Worm (Caenorhabditis elegans): Measurements from ENCODE around the gene C35B1.9.

C35B1.9 gene

DNA sequence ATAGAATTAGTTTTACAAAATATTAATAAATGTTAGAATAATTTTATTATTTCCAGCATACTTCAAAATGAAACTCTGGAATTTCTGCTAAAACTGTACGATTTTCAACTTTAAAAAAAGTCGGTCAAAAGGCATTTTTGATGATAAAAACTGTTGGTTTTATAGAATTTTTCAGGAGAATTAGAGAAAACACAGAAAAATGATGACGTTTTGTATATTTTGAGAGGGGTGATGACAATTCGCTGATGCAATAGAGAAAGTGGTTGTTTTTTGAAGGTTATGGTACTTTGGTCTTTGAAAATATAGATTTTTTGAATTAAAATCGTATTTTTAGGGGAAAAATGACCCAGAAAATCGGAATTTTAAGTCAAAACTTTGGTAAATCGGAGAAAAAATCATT, 4.3 kb upstream of the C35B1.9 start:
- TF ChIP-seq hmbx-1 (tag; optimal IDR thresholded peaks at IDR 0.05), result no peak
- no peak for TF ChIP-seq flt-1 (GFP tag; IDR thresholded peaks at IDR 0.05)
- no peak for TF ChIP-seq ceh-36 (tag; optimal IDR thresholded peaks at IDR 0.05)
- TF ChIP-seq ceh-13 (GFP tag; optimal IDR thresholded peaks at IDR 0.05), result no peak
- TF ChIP-seq aly-1 (tag; optimal IDR thresholded peaks at IDR 0.05), result no peak
- TF ChIP-seq F13C5.2 (tag; optimal IDR thresholded peaks at IDR 0.05), result no peak
- no peak for TF ChIP-seq hnd-1 (tag; optimal IDR thresholded peaks at IDR 0.05)
- TF ChIP-seq ama-1 (optimal IDR thresholded peaks at IDR 0.05), result no peak
- TF ChIP-seq hmg-4 (GFP tag; optimal IDR thresholded peaks at IDR 0.05), result no peak

DNA sequence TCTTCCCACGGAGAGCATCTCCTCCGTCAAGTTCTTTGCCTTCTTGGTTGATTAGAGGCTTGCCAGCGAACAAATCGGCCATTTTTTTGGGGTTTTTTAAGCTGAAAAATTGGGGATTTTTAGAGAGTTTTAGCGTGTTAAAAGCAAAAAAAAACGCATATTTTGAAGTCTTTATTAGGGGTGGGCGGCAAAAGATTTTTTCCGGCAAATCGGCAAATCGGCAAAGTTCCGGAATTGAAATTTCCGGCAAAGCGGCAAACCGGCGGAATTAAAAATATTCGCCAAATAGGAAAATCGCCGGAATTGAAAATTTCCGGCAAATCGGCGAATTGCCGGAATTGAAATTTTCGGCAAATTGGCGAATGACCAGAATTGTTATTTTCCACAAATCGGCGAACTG, 3.4 kb upstream of the C35B1.9 start, which contains the start of gene C35B1.5:
Gene C35B1.5, minus strand, starts transcription at position 101 of the 400 bp plus-strand sequence.
- TF ChIP-seq tra-4 (tag; optimal IDR thresholded peaks at IDR 0.05) (no peak), ets-7 (tag; optimal IDR thresholded peaks at IDR 0.05) (no peak), hmbx-1 (tag; optimal IDR thresholded peaks at IDR 0.05) (no peak), hmg-4 (GFP tag; optimal IDR thresholded peaks at IDR 0.05) (no peak), ama-1 (optimal IDR thresholded peaks at IDR 0.05) (no peak), pes-1 (GFP tag; IDR thresholded peaks at IDR 0.05) (no peak), tbx-11 (GFP tag; IDR thresholded peaks at IDR 0.05) (no peak), scrt-1 (GFP tag; IDR thresholded peaks at IDR 0.05) (no peak), flt-1 (GFP tag; IDR thresholded peaks at IDR 0.05) (no peak), F13C5.2 (tag; optimal IDR thresholded peaks at IDR 0.05) (no peak), hnd-1 (tag; optimal IDR thresholded peaks at IDR 0.05) (no peak)

DNA sequence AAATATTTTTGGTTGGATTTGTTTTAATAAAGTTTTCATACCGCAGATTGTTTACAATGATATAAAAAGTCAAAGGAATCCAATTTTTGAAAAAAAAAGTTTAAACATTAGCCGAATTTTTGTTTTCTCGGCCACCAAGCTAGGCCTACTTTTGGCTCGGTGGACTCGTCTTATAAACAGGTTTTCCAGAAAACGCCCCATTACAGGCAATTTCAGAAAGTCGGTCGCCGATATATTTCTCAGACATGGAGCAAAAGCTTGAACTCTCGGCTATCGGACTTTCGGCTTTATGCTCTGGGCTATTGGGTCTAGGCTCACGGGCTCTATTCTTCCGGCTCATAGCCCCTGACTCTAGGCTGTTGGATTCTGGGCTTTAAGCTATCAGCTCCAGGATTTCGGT, 2.3 kb upstream of the C35B1.9 start:
- TF ChIP-seq F13C5.2 (tag; optimal IDR thresholded peaks at IDR 0.05) (no peak), aly-1 (tag; optimal IDR thresholded peaks at IDR 0.05) (no peak), hnd-1 (tag; optimal IDR thresholded peaks at IDR 0.05) (no peak), hmbx-1 (tag; optimal IDR thresholded peaks at IDR 0.05) (no peak), flt-1 (GFP tag; IDR thresholded peaks at IDR 0.05) (no peak), ceh-36 (tag; optimal IDR thresholded peaks at IDR 0.05) (no peak), B0310.2 (tag; optimal IDR thresholded peaks at IDR 0.05) (no peak), tbx-11 (GFP tag; IDR thresholded peaks at IDR 0.05) (no peak), scrt-1 (GFP tag; IDR thresholded peaks at IDR 0.05) (no peak)

DNA sequence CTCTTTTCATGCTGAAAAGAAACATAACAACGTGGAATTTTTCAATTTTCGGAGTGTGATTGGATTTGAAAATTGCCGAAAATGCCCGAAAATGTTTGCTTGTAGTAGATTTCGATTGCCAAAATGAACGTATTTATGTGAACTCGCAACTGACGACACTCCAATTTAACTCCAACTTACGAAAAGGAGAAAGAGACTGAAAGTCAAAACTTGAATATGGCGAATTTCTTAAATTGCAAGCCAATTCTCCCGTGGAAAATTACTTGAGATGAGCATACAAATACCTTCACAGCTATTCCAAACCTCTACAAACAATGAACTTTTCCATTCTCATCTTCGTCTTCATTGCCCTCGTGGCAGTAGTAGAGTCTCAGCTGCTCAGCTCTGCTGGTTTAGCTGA, 1.9 kb upstream of the C35B1.9 start:
- no peak for TF ChIP-seq aly-1 (tag; optimal IDR thresholded peaks at IDR 0.05)
- TF ChIP-seq hnd-1 (tag; optimal IDR thresholded peaks at IDR 0.05), result no peak
- TF ChIP-seq sea-1 (GFP tag; conservative IDR thresholded peaks at IDR 0.05), result no peak
- TF ChIP-seq flt-1 (GFP tag; IDR thresholded peaks at IDR 0.05), result no peak
- no peak for TF ChIP-seq scrt-1 (GFP tag; IDR thresholded peaks at IDR 0.05)
- TF ChIP-seq ama-1 (optimal IDR thresholded peaks at IDR 0.05), result no peak

DNA sequence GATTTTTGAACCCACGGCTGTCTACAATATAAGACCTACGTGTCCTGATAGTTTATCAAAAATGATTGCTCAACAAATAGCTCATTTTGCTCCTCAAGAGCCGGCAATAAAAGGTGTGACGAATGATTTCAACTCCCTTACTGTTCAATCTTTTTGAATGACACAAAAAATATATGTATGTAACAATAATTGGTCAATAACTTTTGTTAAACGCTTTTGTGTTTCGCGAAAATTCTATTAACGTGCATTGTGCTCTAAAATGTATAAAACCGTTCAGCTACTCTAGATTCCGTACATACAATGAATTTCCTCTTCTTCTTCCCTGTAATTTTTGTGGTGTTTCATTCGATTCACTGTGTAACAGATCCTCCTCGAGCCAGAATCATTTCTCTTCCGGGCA, 1.2 kb downstream of the C35B1.9 start, which contains the start of gene C35B1.4:
Gene C35B1.4, plus strand, starts transcription at position 301 of the 400 bp plus-strand sequence.
- TF ChIP-seq tra-4 (tag; optimal IDR thresholded peaks at IDR 0.05) (no peak), sea-1 (GFP tag; conservative IDR thresholded peaks at IDR 0.05) (no peak), scrt-1 (GFP tag; IDR thresholded peaks at IDR 0.05) (no peak), ceh-13 (GFP tag; optimal IDR thresholded peaks at IDR 0.05) (no peak), hmbx-1 (tag; optimal IDR thresholded peaks at IDR 0.05) (no peak), hmg-4 (GFP tag; optimal IDR thresholded peaks at IDR 0.05) (no peak), flt-1 (GFP tag; IDR thresholded peaks at IDR 0.05) (no peak), pes-1 (GFP tag; IDR thresholded peaks at IDR 0.05) (no peak), ama-1 (optimal IDR thresholded peaks at IDR 0.05) (no peak), tbx-37 (GFP tag; conservative IDR thresholded peaks at IDR 0.05) (no peak), F13C5.2 (tag; optimal IDR thresholded peaks at IDR 0.05) (no peak), B0310.2 (tag; optimal IDR thresholded peaks at IDR 0.05) (no peak), ets-7 (tag; optimal IDR thresholded peaks at IDR 0.05) (no peak), tbx-11 (GFP tag; IDR thresholded peaks at IDR 0.05) (no peak), aly-1 (tag; optimal IDR thresholded peaks at IDR 0.05) (no peak), ceh-36 (tag; optimal IDR thresholded peaks at IDR 0.05) (no peak), hnd-1 (tag; optimal IDR thresholded peaks at IDR 0.05) (no peak)

DNA sequence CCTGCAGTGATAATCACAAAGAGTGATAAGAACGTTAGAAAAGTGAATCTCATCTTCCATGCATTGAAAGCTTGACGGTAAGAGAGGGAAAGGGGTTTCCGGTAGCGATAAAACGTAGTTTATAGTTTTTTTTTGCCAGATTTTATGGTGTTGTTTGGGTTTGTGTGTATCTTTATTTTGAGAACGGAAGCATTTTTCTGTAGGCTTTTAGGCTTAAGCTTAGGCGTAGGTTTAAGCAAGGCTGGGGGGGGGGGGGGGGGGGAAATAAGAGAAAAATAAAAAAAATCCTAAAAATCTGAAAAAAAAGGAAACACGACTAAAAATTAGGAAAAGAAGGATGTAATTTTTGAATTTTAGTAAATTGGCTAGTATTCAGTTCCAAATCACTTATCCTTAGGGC, 1.8 kb downstream of the C35B1.9 start, which contains the start of gene C35B1.8:
Gene C35B1.8, minus strand, starts transcription at position 101 of the 400 bp plus-strand sequence.
- no peak for TF ChIP-seq tbx-37 (GFP tag; conservative IDR thresholded peaks at IDR 0.05)
- no peak for TF ChIP-seq aly-1 (tag; optimal IDR thresholded peaks at IDR 0.05)
- no peak for TF ChIP-seq ama-1 (optimal IDR thresholded peaks at IDR 0.05)
- no peak for TF ChIP-seq F13C5.2 (tag; optimal IDR thresholded peaks at IDR 0.05)
- no peak for TF ChIP-seq pes-1 (GFP tag; IDR thresholded peaks at IDR 0.05)
- no peak for TF ChIP-seq hnd-1 (tag; optimal IDR thresholded peaks at IDR 0.05)
- no peak for TF ChIP-seq B0310.2 (tag; optimal IDR thresholded peaks at IDR 0.05)
- TF ChIP-seq tra-4 (tag; optimal IDR thresholded peaks at IDR 0.05), result no peak

DNA sequence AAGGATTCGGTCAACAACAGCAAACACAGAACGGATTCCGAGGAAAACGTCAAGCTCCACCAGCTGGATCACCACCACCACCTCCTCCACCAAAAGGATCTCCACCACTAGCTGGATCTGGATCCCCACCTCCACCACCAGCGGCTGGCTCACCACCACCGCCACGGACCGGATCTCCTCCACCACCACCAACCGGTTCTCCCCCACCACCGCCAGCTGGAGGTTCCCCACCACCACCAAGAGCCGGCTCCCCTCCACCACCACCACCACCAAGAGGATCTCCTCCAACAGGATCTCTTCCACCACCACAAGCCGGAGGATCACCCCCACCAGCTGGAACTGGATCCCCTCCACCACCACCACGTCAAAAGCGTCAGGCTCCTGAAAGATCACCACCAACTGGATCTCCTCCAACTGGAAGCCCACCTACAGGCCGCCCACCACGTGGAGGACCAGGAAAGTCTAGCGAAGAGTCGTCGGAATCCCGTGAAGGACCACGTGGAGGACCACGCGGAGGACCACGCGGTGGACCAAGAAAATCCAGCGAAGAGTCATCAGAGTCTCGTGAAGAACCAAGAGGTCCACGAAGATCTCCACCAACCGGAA, 4.0 kb downstream of the C35B1.9 start:
- no peak for TF ChIP-seq hmbx-1 (tag; optimal IDR thresholded peaks at IDR 0.05)
- TF ChIP-seq tbx-37 (GFP tag; conservative IDR thresholded peaks at IDR 0.05), result no peak
- TF ChIP-seq aly-1 (tag; optimal IDR thresholded peaks at IDR 0.05), result no peak
- no peak for TF ChIP-seq B0310.2 (tag; optimal IDR thresholded peaks at IDR 0.05)
- no peak for TF ChIP-seq ceh-13 (GFP tag; optimal IDR thresholded peaks at IDR 0.05)
- TF ChIP-seq scrt-1 (GFP tag; IDR thresholded peaks at IDR 0.05), result no peak
- no peak for TF ChIP-seq F13C5.2 (tag; optimal IDR thresholded peaks at IDR 0.05)
- TF ChIP-seq hmg-4 (GFP tag; optimal IDR thresholded peaks at IDR 0.05), result no peak
- TF ChIP-seq tbx-11 (GFP tag; IDR thresholded peaks at IDR 0.05), result no peak
- TF ChIP-seq flt-1 (GFP tag; IDR thresholded peaks at IDR 0.05), result no peak
- TF ChIP-seq sea-1 (GFP tag; conservative IDR thresholded peaks at IDR 0.05), result no peak
- TF ChIP-seq hnd-1 (tag; optimal IDR thresholded peaks at IDR 0.05), result no peak
- no peak for TF ChIP-seq tra-4 (tag; optimal IDR thresholded peaks at IDR 0.05)
- no peak for TF ChIP-seq ama-1 (optimal IDR thresholded peaks at IDR 0.05)
- TF ChIP-seq ceh-36 (tag; optimal IDR thresholded peaks at IDR 0.05), result no peak
- no peak for TF ChIP-seq pes-1 (GFP tag; IDR thresholded peaks at IDR 0.05)
- no peak for TF ChIP-seq ets-7 (tag; optimal IDR thresholded peaks at IDR 0.05)

All from whole organism, early embryonic.